Fruit fly (Drosophila melanogaster) whole organism, pupa: ENCODE data around the gene pira.

Experiments used
- CG10348 ChIP-seq: fragments of 200-800 bp; sonication (Bioruptor generic); IDR thresholded peaks from 2 replicates; pipeline ENCODE4 v1.3.6; 2022; ENCODE audit warnings: missing biosample characterization, missing genetic modification characterization
- CG12605 ChIP-seq: fragments of 200-800 bp; sonication (Bioruptor generic); IDR thresholded peaks from 2 replicates; pipeline ENCODE4 v1.3.6; 2022; ENCODE audit warnings: missing biosample characterization, missing genetic modification characterization
- CG13204 ChIP-seq: fragments of 200-800 bp; sonication (Bioruptor generic); optimal IDR thresholded peaks from 2 replicates; lab custom pipeline; 2018; ENCODE audit warnings: missing biosample characterization, mild to moderate bottlenecking, missing genetic modification characterization, moderate library complexity
- CG14655 ChIP-seq: fragments of 200-800 bp; sonication (Bioruptor generic); optimal IDR thresholded peaks from 3 replicates; lab custom pipeline; 2017; ENCODE audit warnings: mild to moderate bottlenecking, missing biosample characterization, missing genetic modification reagents, missing genetic modification characterization
- CG15710 ChIP-seq: fragments of 200-800 bp; sonication (Bioruptor generic); optimal IDR thresholded peaks from 2 replicates; lab custom pipeline; 2018; ENCODE audit warnings: missing biosample characterization, mild to moderate bottlenecking, missing genetic modification characterization, moderate library complexity
- CG17806 ChIP-seq: fragments of 200-800 bp; sonication (Bioruptor generic); optimal IDR thresholded peaks from 2 replicates; lab custom pipeline; 2018; ENCODE audit warnings: missing biosample characterization, mild to moderate bottlenecking, missing genetic modification characterization, moderate library complexity
- CG32121 ChIP-seq: fragments of 200-800 bp; sonication (Bioruptor generic); IDR thresholded peaks from 2 replicates; pipeline ENCODE4 v1.3.6; 2022; ENCODE audit warnings: missing biosample characterization, missing genetic modification characterization
- CG34367 ChIP-seq: fragments of 200-800 bp; sonication (Bioruptor generic); optimal IDR thresholded peaks from 2 replicates; lab custom pipeline; 2018; ENCODE audit warnings: missing biosample characterization, mild to moderate bottlenecking, missing genetic modification characterization
- CG4496 ChIP-seq: fragments of 200-800 bp; sonication (Bioruptor generic); IDR thresholded peaks from 3 replicates; pipeline ENCODE4 v1.3.6; 2022; ENCODE audit warnings: missing biosample characterization, missing genetic modification characterization
- CG8159 ChIP-seq: fragments of 200-800 bp; sonication (Bioruptor generic); optimal IDR thresholded peaks from 3 replicates; lab custom pipeline; 2018; ENCODE audit warnings: missing biosample characterization, mild to moderate bottlenecking, missing genetic modification characterization, moderate library complexity
- CG8301 ChIP-seq: fragments of 200-800 bp; sonication (Bioruptor generic); optimal IDR thresholded peaks from 2 replicates; lab custom pipeline; 2018; ENCODE audit warnings: missing biosample characterization, mild to moderate bottlenecking, missing genetic modification characterization
- CG9948 ChIP-seq: fragments of 200-800 bp; sonication (Bioruptor generic); optimal IDR thresholded peaks from 2 replicates; lab custom pipeline; 2018; ENCODE audit warnings: missing biosample characterization, mild to moderate bottlenecking, missing genetic modification characterization, moderate library complexity
- D1 ChIP-seq: fragments of 200-800 bp; sonication (Bioruptor generic); optimal IDR thresholded peaks from 2 replicates; lab custom pipeline; 2018; ENCODE audit warnings: missing biosample characterization, mild to moderate bottlenecking, missing genetic modification characterization, moderate library complexity
- EcR ChIP-seq: fragments of 200-800 bp; sonication (Bioruptor generic); optimal IDR thresholded peaks from 3 replicates; lab custom pipeline; 2019; ENCODE audit warnings: missing biosample characterization, missing genetic modification characterization, mild to moderate bottlenecking, moderate library complexity, missing genetic modification reagents
- Ets98B ChIP-seq: fragments of 200-800 bp; sonication (Bioruptor generic); IDR thresholded peaks from 2 replicates; pipeline ENCODE4 v1.3.6; 2022; ENCODE audit warnings: missing biosample characterization, missing genetic modification characterization
- Pif1A ChIP-seq: fragments of 200-800 bp; sonication (Bioruptor generic); optimal IDR thresholded peaks from 3 replicates; lab custom pipeline; 2016; ENCODE audit warnings: missing biosample characterization, missing genetic modification characterization
- Pif1B ChIP-seq: fragments of 200-800 bp; sonication (Bioruptor generic); optimal IDR thresholded peaks from 3 replicates; lab custom pipeline; 2016; ENCODE audit warnings: missing biosample characterization, missing genetic modification characterization
- Snoo ChIP-seq: fragments of 200-800 bp; sonication (Bioruptor generic); optimal IDR thresholded peaks from 3 replicates; lab custom pipeline; 2017; ENCODE audit warnings: missing biosample characterization, mild to moderate bottlenecking, missing genetic modification characterization, inconsistent platforms
- fd96Ca ChIP-seq: fragments of 200-800 bp; sonication (Bioruptor generic); IDR thresholded peaks from 3 replicates; pipeline ENCODE4 v1.3.6; 2022; ENCODE audit warnings: missing biosample characterization, missing genetic modification characterization
- gl ChIP-seq: fragments of 200-800 bp; sonication (Bioruptor generic); optimal IDR thresholded peaks from 2 replicates; lab custom pipeline; 2018; ENCODE audit warnings: missing biosample characterization, mild to moderate bottlenecking, missing genetic modification characterization
- rn ChIP-seq: fragments of 200-800 bp; sonication (Bioruptor generic); IDR thresholded peaks from 2 replicates; pipeline ENCODE4 v1.3.6; 2022; ENCODE audit warnings: missing biosample characterization, missing genetic modification characterization

The pira gene

dm6 chrX:12750582-12750927, 12.9 kb downstream of the pira start:
- TF ChIP-seq CG10348 (GFP tag; lab: Robert Waterston, UW) (0 out of 2 replicates have a peak, but pooled peaks have one; percentile 0), EcR (GFP tag; lab: Kevin White, UChicago) (peak; percentile 51), CG13204 (no peak), fd96Ca (GFP tag; lab: Robert Waterston, UW) (peak; percentile 4; the same call in 2 of the 3 replicates), CG12605 (no peak), CG8159 (tag; lab: Kevin White, UChicago) (no peak)

- peak; percentile 48 for TF ChIP-seq CG8159 (tag; lab: Kevin White, UChicago)
- TF ChIP-seq Pif1B (GFP tag; lab: Kevin White, UChicago), result no peak
- no peak for TF ChIP-seq CG9948 (tag; lab: Kevin White, UChicago)
- peak; percentile 24; the same call in 1 of the 2 replicates for TF ChIP-seq Ets98B
- TF ChIP-seq CG10348 (GFP tag; lab: Robert Waterston, UW), result no peak
- TF ChIP-seq CG12605, result peak; percentile 48
- TF ChIP-seq CG4496 (GFP tag; lab: Robert Waterston, UW), result peak; percentile 75; the same call in 2 of the 3 replicates
- TF ChIP-seq EcR (GFP tag; lab: Kevin White, UChicago), result peak; percentile 28
- TF ChIP-seq rn, result 0 out of 2 replicates have a peak, but pooled peaks have one; percentile 44
- TF ChIP-seq Snoo (tag; lab: Kevin White, UChicago), result no peak
- peak; percentile 67 for TF ChIP-seq CG32121 (GFP tag; lab: Robert Waterston, UW)
- TF ChIP-seq CG34367 (tag; lab: Kevin White, UChicago), result peak; percentile 58
- peak; percentile 59 for TF ChIP-seq CG15710 (tag; lab: Kevin White, UChicago)
- TF ChIP-seq gl (tag; lab: Kevin White, UChicago), result peak; percentile 80
- TF ChIP-seq Pif1A, result peak; percentile 53
- peak; percentile 32 for TF ChIP-seq CG14655 (GFP tag; lab: Kevin White, UChicago)
- peak; percentile 18 for TF ChIP-seq D1 (tag; lab: Kevin White, UChicago)
- TF ChIP-seq CG8301 (tag; lab: Kevin White, UChicago), result peak; percentile 14
- TF ChIP-seq, all 21 proteins: peak for 14
Observed at dm6 chrX:12749891-12750581, 13.4 kb downstream of the pira start.

dm6 chrX:12748967-12749366, 14.4 kb downstream of the pira start:
- TF ChIP-seq CG8159 (tag; lab: Kevin White, UChicago) (no peak), EcR (GFP tag; lab: Kevin White, UChicago) (peak; percentile 1)

- TF ChIP-seq rn (no peak), CG10348 (GFP tag; lab: Robert Waterston, UW) (no peak), CG9948 (tag; lab: Kevin White, UChicago) (peak; percentile 71), CG34367 (tag; lab: Kevin White, UChicago) (no peak), Snoo (tag; lab: Kevin White, UChicago) (peak; percentile 69), Pif1B (GFP tag; lab: Kevin White, UChicago) (peak; percentile 46), CG13204 (peak; percentile 47), Ets98B (no peak), CG15710 (tag; lab: Kevin White, UChicago) (peak; percentile 65), EcR (GFP tag; lab: Kevin White, UChicago) (peak; percentile 57), Pif1A (peak; percentile 31), CG8159 (tag; lab: Kevin White, UChicago) (peak; percentile 79), CG14655 (GFP tag; lab: Kevin White, UChicago) (peak; percentile 79), CG32121 (GFP tag; lab: Robert Waterston, UW) (no peak), gl (tag; lab: Kevin White, UChicago) (no peak), fd96Ca (GFP tag; lab: Robert Waterston, UW) (no peak; the same call in 2 of the 3 replicates), CG17806 (tag; lab: Kevin White, UChicago) (peak; percentile 50), CG12605 (0 out of 2 replicates have a peak, but pooled peaks have one; percentile 14), D1 (tag; lab: Kevin White, UChicago) (no peak), CG8301 (tag; lab: Kevin White, UChicago) (peak; percentile 56), CG4496 (GFP tag; lab: Robert Waterston, UW) (no peak)
- TF ChIP-seq, all 21 proteins: peak for 12
Observed at dm6 chrX:12747746-12748710, 15.4 kb downstream of the pira start.

dm6 chrX:12745117-12745516, 18.3 kb downstream of the pira start:
- TF ChIP-seq gl (tag; lab: Kevin White, UChicago) (no peak), CG4496 (GFP tag; lab: Robert Waterston, UW) (no peak), CG9948 (tag; lab: Kevin White, UChicago) (no peak), rn (no peak), fd96Ca (GFP tag; lab: Robert Waterston, UW) (no peak), CG34367 (tag; lab: Kevin White, UChicago) (no peak), Pif1B (GFP tag; lab: Kevin White, UChicago) (no peak), Snoo (tag; lab: Kevin White, UChicago) (no peak), CG13204 (no peak), CG15710 (tag; lab: Kevin White, UChicago) (no peak), CG14655 (GFP tag; lab: Kevin White, UChicago) (no peak), CG8159 (tag; lab: Kevin White, UChicago) (no peak), D1 (tag; lab: Kevin White, UChicago) (no peak)
- TF ChIP-seq, all 21 proteins: peak for 0
